Fruit fly (Drosophila melanogaster) whole organism, pupa: ENCODE measurements around the gene Tengl3.

ENCODE experiments used
- CG10348 ChIP-seq: fragments of 200-800 bp; sonication (Bioruptor generic); IDR thresholded peaks from 2 replicates; pipeline ENCODE4 v1.3.6; 2022; ENCODE audit warnings: missing biosample characterization, missing genetic modification characterization
- CG12605 ChIP-seq: fragments of 200-800 bp; sonication (Bioruptor generic); IDR thresholded peaks from 2 replicates; pipeline ENCODE4 v1.3.6; 2022; ENCODE audit warnings: missing biosample characterization, missing genetic modification characterization
- CG13204 ChIP-seq: fragments of 200-800 bp; sonication (Bioruptor generic); optimal IDR thresholded peaks from 2 replicates; lab custom pipeline; 2018; ENCODE audit warnings: missing biosample characterization, mild to moderate bottlenecking, missing genetic modification characterization, moderate library complexity
- CG14655 ChIP-seq: fragments of 200-800 bp; sonication (Bioruptor generic); optimal IDR thresholded peaks from 3 replicates; lab custom pipeline; 2017; ENCODE audit warnings: mild to moderate bottlenecking, missing biosample characterization, missing genetic modification reagents, missing genetic modification characterization
- CG15710 ChIP-seq: fragments of 200-800 bp; sonication (Bioruptor generic); optimal IDR thresholded peaks from 2 replicates; lab custom pipeline; 2018; ENCODE audit warnings: missing biosample characterization, mild to moderate bottlenecking, missing genetic modification characterization, moderate library complexity
- CG17806 ChIP-seq: fragments of 200-800 bp; sonication (Bioruptor generic); optimal IDR thresholded peaks from 2 replicates; lab custom pipeline; 2018; ENCODE audit warnings: missing biosample characterization, mild to moderate bottlenecking, missing genetic modification characterization, moderate library complexity
- CG32121 ChIP-seq: fragments of 200-800 bp; sonication (Bioruptor generic); IDR thresholded peaks from 2 replicates; pipeline ENCODE4 v1.3.6; 2022; ENCODE audit warnings: missing biosample characterization, missing genetic modification characterization
- CG34367 ChIP-seq: fragments of 200-800 bp; sonication (Bioruptor generic); optimal IDR thresholded peaks from 2 replicates; lab custom pipeline; 2018; ENCODE audit warnings: missing biosample characterization, mild to moderate bottlenecking, missing genetic modification characterization
- CG4496 ChIP-seq: fragments of 200-800 bp; sonication (Bioruptor generic); IDR thresholded peaks from 3 replicates; pipeline ENCODE4 v1.3.6; 2022; ENCODE audit warnings: missing biosample characterization, missing genetic modification characterization
- CG8159 ChIP-seq: fragments of 200-800 bp; sonication (Bioruptor generic); optimal IDR thresholded peaks from 3 replicates; lab custom pipeline; 2018; ENCODE audit warnings: missing biosample characterization, mild to moderate bottlenecking, missing genetic modification characterization, moderate library complexity
- CG8301 ChIP-seq: fragments of 200-800 bp; sonication (Bioruptor generic); optimal IDR thresholded peaks from 2 replicates; lab custom pipeline; 2018; ENCODE audit warnings: missing biosample characterization, mild to moderate bottlenecking, missing genetic modification characterization
- CG9948 ChIP-seq: fragments of 200-800 bp; sonication (Bioruptor generic); optimal IDR thresholded peaks from 2 replicates; lab custom pipeline; 2018; ENCODE audit warnings: missing biosample characterization, mild to moderate bottlenecking, missing genetic modification characterization, moderate library complexity
- D1 ChIP-seq: fragments of 200-800 bp; sonication (Bioruptor generic); optimal IDR thresholded peaks from 2 replicates; lab custom pipeline; 2018; ENCODE audit warnings: missing biosample characterization, mild to moderate bottlenecking, missing genetic modification characterization, moderate library complexity
- EcR ChIP-seq: fragments of 200-800 bp; sonication (Bioruptor generic); optimal IDR thresholded peaks from 3 replicates; lab custom pipeline; 2019; ENCODE audit warnings: missing biosample characterization, missing genetic modification characterization, mild to moderate bottlenecking, moderate library complexity, missing genetic modification reagents
- Ets98B ChIP-seq: fragments of 200-800 bp; sonication (Bioruptor generic); IDR thresholded peaks from 2 replicates; pipeline ENCODE4 v1.3.6; 2022; ENCODE audit warnings: missing biosample characterization, missing genetic modification characterization
- Pif1A ChIP-seq: fragments of 200-800 bp; sonication (Bioruptor generic); optimal IDR thresholded peaks from 3 replicates; lab custom pipeline; 2016; ENCODE audit warnings: missing biosample characterization, missing genetic modification characterization
- Pif1B ChIP-seq: fragments of 200-800 bp; sonication (Bioruptor generic); optimal IDR thresholded peaks from 3 replicates; lab custom pipeline; 2016; ENCODE audit warnings: missing biosample characterization, missing genetic modification characterization
- Snoo ChIP-seq: fragments of 200-800 bp; sonication (Bioruptor generic); optimal IDR thresholded peaks from 3 replicates; lab custom pipeline; 2017; ENCODE audit warnings: missing biosample characterization, mild to moderate bottlenecking, missing genetic modification characterization, inconsistent platforms
- fd96Ca ChIP-seq: fragments of 200-800 bp; sonication (Bioruptor generic); IDR thresholded peaks from 3 replicates; pipeline ENCODE4 v1.3.6; 2022; ENCODE audit warnings: missing biosample characterization, missing genetic modification characterization
- gl ChIP-seq: fragments of 200-800 bp; sonication (Bioruptor generic); optimal IDR thresholded peaks from 2 replicates; lab custom pipeline; 2018; ENCODE audit warnings: missing biosample characterization, mild to moderate bottlenecking, missing genetic modification characterization
- rn ChIP-seq: fragments of 200-800 bp; sonication (Bioruptor generic); IDR thresholded peaks from 2 replicates; pipeline ENCODE4 v1.3.6; 2022; ENCODE audit warnings: missing biosample characterization, missing genetic modification characterization

The Tengl3 gene

DNA sequence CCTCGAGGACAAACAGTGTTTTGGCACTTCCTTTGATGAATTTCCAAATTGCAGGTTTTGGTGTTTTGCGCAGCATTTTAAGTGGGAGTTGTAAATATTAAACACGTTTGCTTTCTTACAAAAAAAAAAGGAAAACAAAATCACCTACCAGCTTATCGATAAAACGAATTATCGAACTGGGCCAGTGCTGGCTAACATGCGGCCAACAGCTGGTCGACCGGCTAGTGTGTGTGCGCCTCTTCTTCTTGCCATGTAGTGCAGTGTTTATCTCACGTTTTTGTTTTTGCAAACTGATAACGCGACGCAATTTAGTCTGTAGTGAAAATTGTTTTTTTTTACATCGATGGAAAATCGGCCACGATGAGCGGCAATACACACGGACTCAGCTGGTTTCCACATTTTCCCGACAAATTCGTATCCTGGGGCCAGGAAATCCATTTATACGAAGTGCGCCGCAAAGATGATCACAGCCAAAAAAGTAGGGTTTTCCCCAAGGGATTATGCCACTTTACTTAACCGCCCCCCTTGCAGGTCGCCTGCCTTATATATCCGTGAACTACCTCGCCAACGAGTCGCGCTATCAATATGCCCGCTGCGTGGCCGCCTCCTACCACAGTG lies 20.9 kb downstream of the Tengl3 start, which contains the start of the genes CG15386, CG42371 and mio:
Gene CG15386 (minus strand): TSS at position 180 of the 618 bp plus-strand sequence.
Gene CG42371 (minus strand): TSS at position 180 of the 618 bp plus-strand sequence.
Gene mio (plus strand): TSS at position 224 of the 618 bp plus-strand sequence.
- TF ChIP-seq CG9948 (tag; lab: Kevin White, UChicago) (no peak), CG15710 (tag; lab: Kevin White, UChicago) (peak; percentile 12), CG8159 (tag; lab: Kevin White, UChicago) (no peak), fd96Ca (GFP tag; lab: Robert Waterston, UW) (no peak), CG12605 (GFP tag; lab: Robert Waterston, UW) (0 out of 2 replicates have a peak, but pooled peaks have one; percentile 24), CG4496 (peak; percentile 53; the same call in 2 of the 3 replicates), EcR (GFP tag; lab: Kevin White, UChicago) (peak; percentile 14), CG13204 (GFP tag; lab: Kevin White, UChicago) (no peak), Snoo (tag; lab: Kevin White, UChicago) (peak; percentile 18), CG8301 (no peak), gl (peak; percentile 29), CG10348 (GFP tag; lab: Robert Waterston, UW) (no peak)
- TF ChIP-seq, all 21 proteins: peak for 6

dm6 chr2L:2216065-2216464 lies 22.0 kb downstream of the Tengl3 start, which contains the start of gene daed:
Gene daed (minus strand): TSS chr2L:2216311.
- no peak for TF ChIP-seq Snoo (tag; lab: Kevin White, UChicago)

DNA sequence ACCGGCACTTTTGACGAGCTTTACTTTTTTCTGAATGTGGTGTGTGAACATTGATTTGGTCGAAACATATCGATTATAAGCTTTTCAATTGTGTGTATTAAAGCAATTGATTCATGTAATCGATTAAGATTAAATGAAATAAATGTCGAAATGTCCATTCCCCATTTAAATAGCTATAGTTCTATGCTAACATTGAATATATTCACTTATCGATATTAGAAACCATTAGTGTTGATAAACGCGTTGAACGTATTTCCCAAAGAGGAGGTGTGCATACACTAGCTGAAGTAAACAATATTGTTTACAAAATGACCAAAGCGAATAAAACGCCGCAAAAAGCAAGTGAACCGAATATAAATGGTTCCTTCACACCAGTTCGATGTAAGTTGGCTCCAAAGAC lies 24.0 kb downstream of the Tengl3 start, which contains the start of the genes Uch and CG34174:
Gene Uch (minus strand): TSS at position 208 of the 400 bp plus-strand sequence.
Gene CG34174 (plus strand): TSS at position 263 of the 400 bp plus-strand sequence.
- TF ChIP-seq Pif1B (no peak), Snoo (tag; lab: Kevin White, UChicago) (peak; percentile 15), gl (no peak), CG15710 (tag; lab: Kevin White, UChicago) (peak; percentile 67), CG12605 (GFP tag; lab: Robert Waterston, UW) (no peak)

DNA sequence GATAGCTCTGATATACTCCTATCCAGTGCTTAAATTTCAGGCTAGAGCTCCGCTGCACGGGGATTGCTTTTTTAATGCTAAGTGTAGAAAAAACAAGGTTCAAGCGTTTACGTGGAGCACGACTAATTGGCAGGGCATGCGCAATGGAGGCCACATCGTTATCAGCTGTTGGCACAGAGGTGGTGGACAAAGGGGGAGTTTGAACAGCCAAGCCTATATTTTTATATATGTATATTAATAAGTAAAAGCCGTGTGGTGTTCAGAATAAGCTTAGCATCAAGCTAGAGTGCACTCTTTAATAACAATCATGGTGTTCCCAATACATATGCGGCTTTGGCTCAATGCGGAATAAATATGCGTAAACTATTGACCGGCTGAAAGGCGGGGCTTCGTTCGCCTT lies 25.6 kb downstream of the Tengl3 start, which contains the start of gene CG15385:
Gene CG15385 (minus strand): TSS at position 94 of the 400 bp plus-strand sequence.
- TF ChIP-seq rn (GFP tag; lab: Robert Waterston, UW) = no peak
- TF ChIP-seq EcR (GFP tag; lab: Kevin White, UChicago) = no peak
- no peak for TF ChIP-seq Pif1B
- TF ChIP-seq CG10348 (GFP tag; lab: Robert Waterston, UW) = no peak
- no peak for TF ChIP-seq CG13204 (GFP tag; lab: Kevin White, UChicago)
- no peak for TF ChIP-seq Snoo (tag; lab: Kevin White, UChicago)
- no peak for TF ChIP-seq CG12605 (GFP tag; lab: Robert Waterston, UW)
- TF ChIP-seq fd96Ca (GFP tag; lab: Robert Waterston, UW) = no peak
- no peak for TF ChIP-seq Ets98B (GFP tag; lab: Robert Waterston, UW)
- TF ChIP-seq CG9948 (tag; lab: Kevin White, UChicago) = no peak
- TF ChIP-seq CG15710 (tag; lab: Kevin White, UChicago) = no peak

dm6 chr2L:2209002-2209401 lies 29.0 kb downstream of the Tengl3 start, which contains the start of gene CG33124:
Gene CG33124 (minus strand): TSS chr2L:2209102.
- no peak for TF ChIP-seq CG4496
- no peak for TF ChIP-seq rn (GFP tag; lab: Robert Waterston, UW)
- no peak for TF ChIP-seq Pif1A (GFP tag; lab: Kevin White, UChicago)
- no peak for TF ChIP-seq CG14655 (GFP tag; lab: Kevin White, UChicago)
- no peak for TF ChIP-seq gl
- no peak for TF ChIP-seq CG15710 (tag; lab: Kevin White, UChicago)
- TF ChIP-seq Ets98B (GFP tag; lab: Robert Waterston, UW) = no peak
- TF ChIP-seq fd96Ca (GFP tag; lab: Robert Waterston, UW) = no peak
- TF ChIP-seq D1 (tag; lab: Kevin White, UChicago) = no peak
- no peak for TF ChIP-seq CG8159 (tag; lab: Kevin White, UChicago)

dm6 chr2L:2206066-2206465 lies 32.0 kb downstream of the Tengl3 start, which contains the start of gene CG31668:
Gene CG31668 (minus strand): TSS chr2L:2206166.
- TF ChIP-seq EcR (GFP tag; lab: Kevin White, UChicago) = no peak
- TF ChIP-seq CG8159 (tag; lab: Kevin White, UChicago) = no peak
- no peak for TF ChIP-seq CG34367 (tag; lab: Kevin White, UChicago)
- TF ChIP-seq CG8301 = no peak
- TF ChIP-seq CG13204 (GFP tag; lab: Kevin White, UChicago) = no peak
- TF ChIP-seq CG9948 (tag; lab: Kevin White, UChicago) = no peak
- no peak for TF ChIP-seq Pif1A (GFP tag; lab: Kevin White, UChicago)
- no peak for TF ChIP-seq fd96Ca (GFP tag; lab: Robert Waterston, UW)
- TF ChIP-seq gl = no peak
- TF ChIP-seq rn (GFP tag; lab: Robert Waterston, UW) = no peak
- no peak for TF ChIP-seq CG15710 (tag; lab: Kevin White, UChicago)
- TF ChIP-seq Snoo (tag; lab: Kevin White, UChicago) = no peak
- no peak for TF ChIP-seq CG32121 (GFP tag; lab: Robert Waterston, UW)
- no peak for TF ChIP-seq CG17806 (tag; lab: Kevin White, UChicago)
- no peak for TF ChIP-seq CG12605 (GFP tag; lab: Robert Waterston, UW)
- TF ChIP-seq Pif1B = no peak
- no peak for TF ChIP-seq CG4496
- no peak for TF ChIP-seq Ets98B (GFP tag; lab: Robert Waterston, UW)
- TF ChIP-seq CG10348 (GFP tag; lab: Robert Waterston, UW) = no peak
- no peak for TF ChIP-seq CG14655 (GFP tag; lab: Kevin White, UChicago)
